Fruit fly (Drosophila melanogaster): ENCODE data around the gene Drice.

Gene Drice

DNA sequence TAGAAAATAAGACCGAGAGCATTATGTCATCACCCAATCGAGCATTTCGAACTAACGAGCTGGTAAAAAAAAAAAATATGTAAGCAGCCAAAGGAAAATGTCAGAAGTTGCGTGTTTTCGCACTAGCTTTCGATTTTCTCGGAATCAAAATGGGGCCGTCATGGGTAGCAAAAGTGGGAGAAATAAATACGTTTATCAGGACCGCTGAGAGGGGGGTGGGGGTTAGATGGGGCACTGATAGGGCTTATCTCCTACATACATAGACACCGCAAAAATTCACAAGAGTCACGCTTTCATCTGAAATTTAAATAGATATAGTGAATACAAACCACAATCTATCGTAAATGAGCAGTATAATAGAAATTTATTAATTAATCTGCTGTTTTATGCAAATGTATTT, 22.2 kb upstream of the Drice start:
- TF ChIP-seq Pif1B (GFP tag; optimal IDR thresholded peaks at IDR 0.05), result no peak

DNA sequence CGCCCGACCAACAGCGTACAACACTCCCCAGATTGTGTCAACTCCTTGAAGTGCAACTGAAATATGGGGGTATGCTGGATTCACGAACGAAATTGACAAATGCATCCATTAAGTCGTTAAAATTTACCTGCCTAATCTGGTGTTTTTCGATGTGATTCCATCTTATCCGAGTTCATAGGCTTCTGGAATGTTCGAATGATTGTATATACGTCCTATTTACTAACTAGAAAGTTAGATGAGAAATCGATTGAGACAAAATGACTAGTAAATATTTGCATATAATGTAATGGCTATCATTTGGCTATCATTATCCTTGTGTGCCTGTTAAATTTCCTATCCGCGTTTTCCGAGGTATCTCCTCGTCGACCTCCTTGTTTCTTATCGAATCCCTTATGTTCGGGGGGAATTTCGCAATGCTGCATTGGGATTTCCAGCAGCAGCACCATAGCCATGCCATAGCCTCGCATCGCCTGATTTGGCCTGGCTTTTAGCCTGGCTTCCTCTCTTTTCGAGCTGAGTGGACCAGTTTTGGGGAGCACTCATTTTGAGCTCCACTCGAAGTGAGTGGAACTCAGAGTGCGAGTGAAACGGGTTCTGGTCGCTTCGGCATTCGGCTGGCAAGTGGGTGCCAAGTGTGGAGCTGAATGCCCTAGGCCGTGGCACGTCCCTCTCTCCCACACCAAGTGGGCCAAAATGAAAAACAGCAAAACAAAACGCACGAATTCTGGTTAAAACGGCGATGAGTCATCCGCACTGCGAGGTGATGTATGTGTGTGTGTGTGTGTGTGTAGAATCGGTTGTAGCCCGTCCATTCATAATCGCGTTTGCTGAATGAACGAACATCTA, 21.1 kb upstream of the Drice start:
- TF ChIP-seq Pif1B (GFP tag; optimal IDR thresholded peaks at IDR 0.05) (peak; percentile 22), Snoo (tag; optimal IDR thresholded peaks at IDR 0.05) (peak; percentile 60), EcR (GFP tag; optimal IDR thresholded peaks at IDR 0.05) (peak; percentile 68), D1 (tag; optimal IDR thresholded peaks at IDR 0.05) (no peak), CG32121 (GFP tag; IDR thresholded peaks at IDR 0.05) (no peak), CG34367 (tag; optimal IDR thresholded peaks at IDR 0.05) (peak; percentile 39), CG14655 (GFP tag; optimal IDR thresholded peaks at IDR 0.05) (peak; percentile 39), rn (GFP tag; IDR thresholded peaks at IDR 0.05) (no peak), Ets98B (GFP tag; IDR thresholded peaks at IDR 0.05) (no peak; the same call in 1 of the 2 replicates), fd96Ca (GFP tag; IDR thresholded peaks at IDR 0.05) (0 out of 3 replicates have a peak, but pooled peaks have one; percentile 32), CG8301 (tag; optimal IDR thresholded peaks at IDR 0.05) (peak; percentile 19), CG12605 (GFP tag; IDR thresholded peaks at IDR 0.05) (peak; percentile 33; the same call in 1 of the 2 replicates), Pif1A (GFP tag; optimal IDR thresholded peaks at IDR 0.05) (peak; percentile 62), CG13204 (GFP tag; optimal IDR thresholded peaks at IDR 0.05) (peak; percentile 26), CG17806 (tag; optimal IDR thresholded peaks at IDR 0.05) (peak; percentile 36), CG8159 (tag; optimal IDR thresholded peaks at IDR 0.05) (peak; percentile 66), gl (tag; optimal IDR thresholded peaks at IDR 0.05) (no peak), CG4496 (GFP tag; IDR thresholded peaks at IDR 0.05) (0 out of 3 replicates have a peak, but pooled peaks have one; percentile 8), CG9948 (tag; optimal IDR thresholded peaks at IDR 0.05) (peak; percentile 56), CG10348 (GFP tag; IDR thresholded peaks at IDR 0.05) (no peak), CG15710 (tag; optimal IDR thresholded peaks at IDR 0.05) (peak; percentile 50)

DNA sequence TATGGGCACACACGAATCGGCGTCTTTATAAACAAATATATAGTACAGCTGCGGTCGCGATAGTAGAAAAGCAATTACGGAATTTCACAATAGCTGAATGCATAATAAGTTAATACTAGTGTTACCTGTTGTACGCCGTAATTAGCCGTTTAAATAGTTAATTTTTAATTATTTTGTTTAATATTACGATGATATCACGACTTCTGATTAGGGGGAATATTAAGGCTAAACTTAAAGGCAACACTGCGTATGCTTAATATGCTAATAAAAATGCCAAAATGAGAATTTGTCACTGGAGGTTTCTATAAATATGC, 20.5 kb upstream of the Drice start:
- no peak for TF ChIP-seq CG17806 (tag; optimal IDR thresholded peaks at IDR 0.05)
- no peak for TF ChIP-seq Pif1B (GFP tag; optimal IDR thresholded peaks at IDR 0.05)
- no peak for TF ChIP-seq CG9948 (tag; optimal IDR thresholded peaks at IDR 0.05)
- TF ChIP-seq CG4496 (GFP tag; IDR thresholded peaks at IDR 0.05), result no peak
- no peak for TF ChIP-seq gl (tag; optimal IDR thresholded peaks at IDR 0.05)
- no peak for TF ChIP-seq Snoo (tag; optimal IDR thresholded peaks at IDR 0.05)
- no peak for TF ChIP-seq Pif1A (GFP tag; optimal IDR thresholded peaks at IDR 0.05)
- no peak for TF ChIP-seq CG10348 (GFP tag; IDR thresholded peaks at IDR 0.05)
- no peak for TF ChIP-seq CG14655 (GFP tag; optimal IDR thresholded peaks at IDR 0.05)
- TF ChIP-seq D1 (tag; optimal IDR thresholded peaks at IDR 0.05), result no peak
- TF ChIP-seq Ets98B (GFP tag; IDR thresholded peaks at IDR 0.05), result no peak
- TF ChIP-seq CG32121 (GFP tag; IDR thresholded peaks at IDR 0.05), result no peak

DNA sequence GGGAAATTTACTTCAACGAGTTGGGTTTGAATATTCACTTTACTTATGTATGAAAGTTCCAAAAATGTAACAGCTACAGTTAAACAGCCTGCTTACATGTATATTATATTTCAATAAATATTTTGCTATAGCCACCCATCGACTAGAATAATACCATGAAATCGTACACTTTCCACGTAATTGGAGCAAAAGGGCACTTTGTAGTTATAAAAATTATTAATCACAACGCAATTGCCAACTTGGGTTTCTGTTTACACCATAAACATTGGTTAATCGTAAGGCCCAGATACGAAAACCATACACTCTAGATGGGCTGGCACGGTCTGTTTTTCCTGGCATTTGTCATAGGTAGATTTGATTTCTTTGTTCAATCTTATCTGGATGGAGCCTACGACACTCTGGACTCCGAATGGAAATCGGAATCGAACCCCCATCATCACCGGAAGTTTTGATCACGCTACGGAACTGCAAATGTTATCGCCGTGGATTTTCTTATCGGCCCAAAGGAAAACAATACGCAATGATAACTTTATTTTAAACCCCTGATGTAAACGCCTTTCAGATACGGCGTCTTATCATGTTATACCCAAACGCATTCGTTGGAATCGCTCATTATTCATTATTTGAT, 18.9 kb upstream of the Drice start, which contains the start of gene fig:
Gene fig, minus strand, starts transcription at position 51 of the 628 bp plus-strand sequence.
- no peak for TF ChIP-seq CG8301 (tag; optimal IDR thresholded peaks at IDR 0.05)
- no peak for TF ChIP-seq fd96Ca (GFP tag; IDR thresholded peaks at IDR 0.05)
- no peak for TF ChIP-seq CG12605 (GFP tag; IDR thresholded peaks at IDR 0.05)
- TF ChIP-seq CG17806 (tag; optimal IDR thresholded peaks at IDR 0.05), result no peak
- no peak for TF ChIP-seq Pif1A (GFP tag; optimal IDR thresholded peaks at IDR 0.05)

DNA sequence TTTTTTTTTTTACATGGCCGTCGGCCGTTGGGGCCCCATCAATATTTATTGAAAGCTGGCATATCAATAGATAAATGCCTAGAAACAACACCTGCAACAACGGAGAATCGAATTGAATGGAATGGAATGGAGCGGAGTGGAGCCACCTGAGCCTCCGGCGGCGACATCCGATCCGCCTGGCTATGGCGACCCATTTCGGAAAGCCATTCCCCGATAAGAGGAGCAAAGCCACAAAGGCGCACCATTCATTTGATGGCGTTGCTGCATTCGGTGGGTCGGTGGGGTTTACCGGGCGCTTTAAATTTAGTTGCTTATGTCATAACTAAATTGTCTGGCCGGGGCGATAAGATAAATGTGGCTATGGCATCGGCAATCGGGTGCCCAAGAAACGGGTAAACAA, 17.6 kb upstream of the Drice start:
- no peak for TF ChIP-seq Snoo (tag; optimal IDR thresholded peaks at IDR 0.05)
- TF ChIP-seq CG4496 (GFP tag; IDR thresholded peaks at IDR 0.05), result no peak
- TF ChIP-seq CG17806 (tag; optimal IDR thresholded peaks at IDR 0.05), result no peak
- TF ChIP-seq Pif1A (GFP tag; optimal IDR thresholded peaks at IDR 0.05), result no peak
- no peak for TF ChIP-seq EcR (GFP tag; optimal IDR thresholded peaks at IDR 0.05)
- no peak for TF ChIP-seq CG10348 (GFP tag; IDR thresholded peaks at IDR 0.05)
- TF ChIP-seq Pif1B (GFP tag; optimal IDR thresholded peaks at IDR 0.05), result no peak
- TF ChIP-seq CG32121 (GFP tag; IDR thresholded peaks at IDR 0.05), result no peak
- no peak for TF ChIP-seq Ets98B (GFP tag; IDR thresholded peaks at IDR 0.05)
- no peak for TF ChIP-seq CG15710 (tag; optimal IDR thresholded peaks at IDR 0.05)
- TF ChIP-seq CG8301 (tag; optimal IDR thresholded peaks at IDR 0.05), result no peak
- no peak for TF ChIP-seq CG8159 (tag; optimal IDR thresholded peaks at IDR 0.05)
- no peak for TF ChIP-seq gl (tag; optimal IDR thresholded peaks at IDR 0.05)
- TF ChIP-seq CG13204 (GFP tag; optimal IDR thresholded peaks at IDR 0.05), result no peak
- TF ChIP-seq CG34367 (tag; optimal IDR thresholded peaks at IDR 0.05), result no peak
- no peak for TF ChIP-seq CG12605 (GFP tag; IDR thresholded peaks at IDR 0.05)
- no peak for TF ChIP-seq D1 (tag; optimal IDR thresholded peaks at IDR 0.05)
- no peak for TF ChIP-seq rn (GFP tag; IDR thresholded peaks at IDR 0.05)
- TF ChIP-seq CG14655 (GFP tag; optimal IDR thresholded peaks at IDR 0.05), result no peak

DNA sequence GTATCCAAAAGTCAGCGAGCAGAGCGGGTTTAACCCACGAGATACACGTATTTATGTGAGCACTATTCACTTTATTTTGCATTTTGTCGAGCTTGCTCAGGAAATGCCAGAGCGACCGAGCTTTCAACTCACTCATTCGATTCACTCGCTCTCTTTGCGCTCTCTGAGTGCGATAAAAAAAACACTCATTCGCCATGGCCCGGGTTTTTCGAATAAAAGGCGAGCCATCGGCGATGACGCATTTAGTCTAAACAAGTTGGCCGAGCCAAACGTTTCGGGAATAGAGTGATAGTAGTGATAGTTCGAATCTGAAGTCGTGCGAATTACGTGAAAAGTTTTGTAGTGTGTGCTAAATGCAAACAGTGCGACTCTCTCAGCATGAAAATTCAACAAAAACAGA, 17.1 kb upstream of the Drice start:
- TF ChIP-seq CG13204 (GFP tag; optimal IDR thresholded peaks at IDR 0.05) (peak; percentile 40), Ets98B (GFP tag; IDR thresholded peaks at IDR 0.05) (peak; percentile 49; the same call in 1 of the 2 replicates), CG9948 (tag; optimal IDR thresholded peaks at IDR 0.05) (no peak), CG8301 (tag; optimal IDR thresholded peaks at IDR 0.05) (no peak), CG17806 (tag; optimal IDR thresholded peaks at IDR 0.05) (no peak), Pif1B (GFP tag; optimal IDR thresholded peaks at IDR 0.05) (peak; percentile 0), CG8159 (tag; optimal IDR thresholded peaks at IDR 0.05) (peak; percentile 20), CG4496 (GFP tag; IDR thresholded peaks at IDR 0.05) (0 out of 3 replicates have a peak, but pooled peaks have one; percentile 44), CG15710 (tag; optimal IDR thresholded peaks at IDR 0.05) (no peak), rn (GFP tag; IDR thresholded peaks at IDR 0.05) (no peak), CG10348 (GFP tag; IDR thresholded peaks at IDR 0.05) (no peak), D1 (tag; optimal IDR thresholded peaks at IDR 0.05) (no peak), EcR (GFP tag; optimal IDR thresholded peaks at IDR 0.05) (peak; percentile 71), CG14655 (GFP tag; optimal IDR thresholded peaks at IDR 0.05) (no peak), CG12605 (GFP tag; IDR thresholded peaks at IDR 0.05) (no peak), CG32121 (GFP tag; IDR thresholded peaks at IDR 0.05) (peak; percentile 44; the same call in 1 of the 2 replicates), gl (tag; optimal IDR thresholded peaks at IDR 0.05) (no peak), CG34367 (tag; optimal IDR thresholded peaks at IDR 0.05) (no peak), Pif1A (GFP tag; optimal IDR thresholded peaks at IDR 0.05) (no peak), fd96Ca (GFP tag; IDR thresholded peaks at IDR 0.05) (no peak), Snoo (tag; optimal IDR thresholded peaks at IDR 0.05) (peak; percentile 36)

Measured in whole organism, pupa.